Worm (Caenorhabditis elegans) whole organism, L4/young adult: ENCODE data around the gene acs-7.

Experiments
- W03F9.2 ChIP-seq: fragments of 150-350 bp; optimal IDR thresholded peaks from 2 replicates; lab custom pipeline; 2014; ENCODE audit warnings: missing biosample characterization, missing genetic modification characterization
- dao-5 ChIP-seq: sonication (generic microtip); optimal IDR thresholded peaks from 2 replicates; lab custom pipeline; 2016; ENCODE audit warnings: missing genotype, missing genetic modification characterization, moderate library complexity, missing compliant biosample characterization
- him-1 ChIP-seq: sonication (generic microtip); optimal IDR thresholded peaks from 2 replicates; lab custom pipeline; 2016; ENCODE audit warnings: missing genotype, missing genetic modification reagents, missing genetic modification characterization, missing compliant biosample characterization

ce11 chrII:9280846-9281245, 11.0 kb upstream of the acs-7 start:
- TF ChIP-seq him-1 (no peak), W03F9.2 (tag; lab: Kevin White, UChicago) (no peak), dao-5 (no peak)
